Fruit fly (Drosophila melanogaster) Kc167 (cell line): ENCODE results near the gene Msp300.

Source experiments
- Myc ChIP-seq: fragments of >200 bp; optimal IDR thresholded peaks from 2 replicates; lab custom pipeline; 2017; ENCODE audit warnings: missing external identifiers
- h ChIP-seq: fragments of >200 bp; optimal IDR thresholded peaks from 3 replicates; lab custom pipeline; 2018; ENCODE audit warnings: missing external identifiers
- insv ChIP-seq: fragments of >200 bp; optimal IDR thresholded peaks from 3 replicates; lab custom pipeline; 2018; ENCODE audit warnings: missing external identifiers
- psq ChIP-seq: fragments of >200 bp; optimal IDR thresholded peaks from 2 replicates; lab custom pipeline; 2017; ENCODE audit warnings: missing external identifiers

DNA sequence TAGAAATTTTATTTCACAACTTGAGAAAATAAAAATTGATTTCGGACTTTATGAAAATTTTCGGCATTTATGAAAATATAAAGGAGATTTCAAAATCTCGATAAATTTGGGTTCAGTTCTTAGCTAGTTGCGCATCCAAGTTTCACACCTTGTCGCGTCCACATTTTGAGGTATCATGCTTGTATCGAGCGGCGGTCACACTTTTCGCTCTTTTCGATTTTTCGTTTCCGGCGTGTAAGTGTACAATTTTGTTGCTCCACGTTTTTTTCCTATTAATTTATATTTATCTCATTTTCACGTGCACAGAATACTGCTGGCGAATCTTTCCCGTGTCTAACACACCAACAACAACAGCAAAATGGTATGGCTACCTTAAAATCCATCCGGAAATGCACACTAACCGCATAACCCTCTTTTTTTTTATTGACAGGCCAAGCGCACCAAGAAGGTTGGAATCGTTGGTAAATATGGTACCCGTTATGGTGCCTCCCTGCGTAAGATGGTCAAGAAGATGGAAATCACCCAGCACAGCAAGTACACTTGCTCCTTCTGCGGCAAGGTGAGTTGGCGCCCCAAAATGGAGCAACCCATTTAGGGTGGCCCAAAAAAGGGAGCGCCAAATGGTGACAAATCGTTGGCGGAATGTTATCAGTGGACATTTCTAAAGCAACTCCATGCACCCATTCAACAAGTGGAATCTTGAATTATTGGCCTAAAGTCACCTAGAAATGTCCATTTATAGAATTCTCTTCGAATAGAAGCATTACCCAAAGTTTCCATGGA, 29.7 kb upstream of the Msp300 start, which contains the start of gene RpL37A:
- TF ChIP-seq Myc (lab: Kevin White, UChicago): no peak
- no peak for TF ChIP-seq insv (lab: Kevin White, UChicago)
- TF ChIP-seq h: no peak
- TF ChIP-seq psq (lab: Kevin White, UChicago): no peak
